Worm (Caenorhabditis elegans) whole organism, mixed stage, embryonic: Measurements from ENCODE around the gene srx-44.

Experiments
- elt-3 ChIP-seq: fragments of 150-350 bp; optimal IDR thresholded peaks from 2 replicates; lab custom pipeline; 2014; ENCODE audit warnings: missing biosample characterization, missing genetic modification characterization
- lsy-2 ChIP-seq: fragments of 150-350 bp; optimal IDR thresholded peaks from 2 replicates; lab custom pipeline; 2014; ENCODE audit warnings: missing biosample characterization, missing genetic modification characterization
- snpc-4 ChIP-seq: fragments of 150-350 bp; optimal IDR thresholded peaks from 2 replicates; lab custom pipeline; 2014; ENCODE audit warnings: missing biosample characterization, missing genetic modification characterization
- tbx-8 ChIP-seq: fragments of 200-800 bp; sonication (Bioruptor generic); optimal IDR thresholded peaks from 2 replicates; lab custom pipeline; 2018; ENCODE audit warnings: mild to moderate bottlenecking, missing genetic modification characterization, moderate library complexity, missing compliant biosample characterization
- unc-62 ChIP-seq: fragments of 150-350 bp; optimal IDR thresholded peaks from 2 replicates; lab custom pipeline; 2014; ENCODE audit warnings: missing biosample characterization, missing genetic modification reagents, missing genetic modification characterization

DNA sequence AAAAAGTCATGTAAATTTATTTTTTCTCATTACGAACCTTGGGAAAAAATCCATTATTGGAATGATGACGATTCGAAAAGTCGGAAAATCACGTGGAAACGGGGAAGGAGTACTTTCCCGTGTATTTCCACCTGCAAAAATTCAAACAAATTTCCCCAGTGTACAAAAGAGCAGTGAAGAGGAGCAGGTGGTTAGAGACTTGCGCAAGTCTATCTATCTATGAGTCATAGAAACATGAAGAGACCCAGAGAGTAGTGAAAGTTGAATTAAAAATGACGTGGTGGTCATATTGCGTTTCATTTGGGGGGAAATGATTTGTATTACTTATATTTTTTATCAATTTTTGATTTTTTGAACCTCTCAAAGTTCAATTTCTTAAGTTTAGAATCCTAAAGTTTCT lies 19.7 kb upstream of the srx-44 start, which contains the start of gene nhr-50:
- TF ChIP-seq lsy-2 (tag; lab: Kevin White, UChicago) (no peak), unc-62 (GFP tag; lab: Kevin White, UChicago) (no peak), snpc-4 (no peak), tbx-8 (no peak), elt-3 (no peak)
